Worm (Caenorhabditis elegans): Measurements from ENCODE around the gene mel-32.

Gene mel-32

DNA sequence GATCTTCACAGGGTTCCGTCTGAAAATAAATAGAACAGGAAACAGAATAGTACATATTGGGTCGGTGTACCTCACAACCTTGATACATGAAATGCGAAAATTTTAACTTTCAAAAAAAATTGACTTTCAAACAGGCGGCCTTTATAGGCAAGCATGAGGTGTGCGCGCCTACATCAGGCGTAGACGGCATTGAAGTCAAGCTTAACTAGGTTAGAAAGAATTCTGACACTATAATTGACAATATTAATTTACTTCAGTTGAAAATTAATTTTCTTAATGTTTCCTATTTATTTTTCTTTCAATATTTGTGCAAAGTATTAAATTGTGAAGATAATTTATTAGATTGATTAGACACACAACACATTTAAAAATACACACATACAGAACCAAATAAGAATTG lies 30.9 kb downstream of the mel-32 start, which contains the start of gene C05D11.5:
TSS of gene C05D11.5 (minus strand) at position 101 of the 400 bp plus-strand sequence.
- TF ChIP-seq ztf-11 (tag; optimal IDR thresholded peaks at IDR 0.05): no peak
- TF ChIP-seq unc-130 (tag; optimal IDR thresholded peaks at IDR 0.05): no peak
- TF ChIP-seq fos-1 (tag; optimal IDR thresholded peaks at IDR 0.05): no peak
- TF ChIP-seq dpl-1 (GFP tag; optimal IDR thresholded peaks at IDR 0.05): no peak
- no peak for TF ChIP-seq alr-1 (tag; optimal IDR thresholded peaks at IDR 0.05; ENCODE audit: borderline replicate concordance)
- TF ChIP-seq tlp-1 (tag; optimal IDR thresholded peaks at IDR 0.05): no peak
- TF ChIP-seq zag-1 (tag; optimal IDR thresholded peaks at IDR 0.05): no peak
- TF ChIP-seq unc-86 (tag; optimal IDR thresholded peaks at IDR 0.05): no peak

DNA sequence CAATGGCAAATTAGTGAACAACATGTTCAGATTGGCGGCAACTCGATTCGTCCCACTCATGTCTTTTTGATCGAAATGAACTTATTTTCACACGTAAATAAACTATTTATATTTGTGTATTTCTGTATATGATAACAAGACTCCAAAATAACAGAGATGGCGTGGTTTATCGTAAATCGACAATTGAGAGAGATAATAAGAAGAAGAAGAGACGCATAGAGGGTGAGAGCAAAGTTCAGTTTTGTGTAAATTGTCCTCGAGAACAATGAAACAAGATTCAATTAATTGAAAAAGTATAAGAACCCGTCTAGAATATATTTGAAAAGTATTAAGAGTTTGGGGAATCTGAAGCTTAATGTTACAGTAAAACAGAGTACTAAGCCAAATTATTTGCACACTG lies 31.4 kb downstream of the mel-32 start:
- TF ChIP-seq sptf-1 (tag; optimal IDR thresholded peaks at IDR 0.05) (no peak), nhr-85 (tag) (peak; percentile 61), ceh-8 (GFP tag; optimal IDR thresholded peaks at IDR 0.05) (no peak), snu-23 (GFP tag; optimal IDR thresholded peaks at IDR 0.05) (peak; percentile 11), elt-3 (tag; optimal IDR thresholded peaks at IDR 0.05) (peak in 1 of 6 experiments; percentile 32), sup-37 (GFP tag; optimal IDR thresholded peaks at IDR 0.05) (no peak), C04F5.9 (tag; optimal IDR thresholded peaks at IDR 0.05) (no peak), nhr-71 (tag; optimal IDR thresholded peaks at IDR 0.05) (peak; percentile 35), elt-2 (tag; optimal IDR thresholded peaks at IDR 0.05) (peak; percentile 25), skn-1 (tag; optimal IDR thresholded peaks at IDR 0.05) (no peak), lsy-2 (tag; optimal IDR thresholded peaks at IDR 0.05) (peak in 1 of 2 experiments; percentile 51), blmp-1 (tag; optimal IDR thresholded peaks at IDR 0.05) (peak; percentile 33), ztf-11 (tag; optimal IDR thresholded peaks at IDR 0.05) (no peak), nhr-19 (GFP tag; conservative IDR thresholded peaks at IDR 0.05) (no peak), lin-35 (GFP tag; optimal IDR thresholded peaks at IDR 0.05) (peak in 1 of 2 experiments; percentile 29), unc-130 (tag; optimal IDR thresholded peaks at IDR 0.05) (no peak), C16A3.4 (tag; optimal IDR thresholded peaks at IDR 0.05) (peak; percentile 13)

DNA sequence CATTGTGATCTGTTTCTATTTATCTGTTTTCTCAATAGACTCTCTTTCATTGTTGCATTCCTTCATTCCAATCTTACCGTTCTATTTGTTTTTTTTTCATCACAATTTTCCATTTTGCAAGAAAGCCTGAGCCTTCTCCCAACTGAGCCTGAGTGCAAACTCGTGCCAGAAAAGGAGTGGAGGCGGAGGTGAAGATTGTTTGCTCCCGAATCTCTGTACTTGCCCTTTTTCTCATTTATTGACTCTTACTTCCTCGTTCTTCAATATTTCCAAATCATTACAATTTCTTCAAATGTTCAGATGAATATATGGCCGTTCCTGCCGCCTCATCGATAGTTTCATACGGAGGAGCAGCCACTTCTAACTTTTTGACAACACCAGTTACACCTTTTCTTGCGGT lies 36.0 kb downstream of the mel-32 start, which contains the start of gene let-756:
TSS of gene let-756 (plus strand) at position 301 of the 400 bp plus-strand sequence.
- TF ChIP-seq zip-4 (GFP tag; optimal IDR thresholded peaks at IDR 0.05): no peak
- TF ChIP-seq pqm-1 (tag; optimal IDR thresholded peaks at IDR 0.05): no peak
- TF ChIP-seq ceh-88 (GFP tag; IDR thresholded peaks at IDR 0.05): no peak
- no peak for TF ChIP-seq lsy-2 (tag; optimal IDR thresholded peaks at IDR 0.05)
- TF ChIP-seq F16B12.6 (tag; optimal IDR thresholded peaks at IDR 0.05): no peak
- TF ChIP-seq nhr-84 (tag; optimal IDR thresholded peaks at IDR 0.05): no peak
- TF ChIP-seq sox-4 (tag; optimal IDR thresholded peaks at IDR 0.05): no peak
- TF ChIP-seq lin-14 (GFP tag; optimal IDR thresholded peaks at IDR 0.05): no peak
- TF ChIP-seq ceh-82 (tag; optimal IDR thresholded peaks at IDR 0.05): no peak
- no peak for TF ChIP-seq pax-3 (tag; optimal IDR thresholded peaks at IDR 0.05)
- TF ChIP-seq fkh-8 (tag; optimal IDR thresholded peaks at IDR 0.05): no peak
- no peak for TF ChIP-seq unc-130 (tag; optimal IDR thresholded peaks at IDR 0.05)

DNA sequence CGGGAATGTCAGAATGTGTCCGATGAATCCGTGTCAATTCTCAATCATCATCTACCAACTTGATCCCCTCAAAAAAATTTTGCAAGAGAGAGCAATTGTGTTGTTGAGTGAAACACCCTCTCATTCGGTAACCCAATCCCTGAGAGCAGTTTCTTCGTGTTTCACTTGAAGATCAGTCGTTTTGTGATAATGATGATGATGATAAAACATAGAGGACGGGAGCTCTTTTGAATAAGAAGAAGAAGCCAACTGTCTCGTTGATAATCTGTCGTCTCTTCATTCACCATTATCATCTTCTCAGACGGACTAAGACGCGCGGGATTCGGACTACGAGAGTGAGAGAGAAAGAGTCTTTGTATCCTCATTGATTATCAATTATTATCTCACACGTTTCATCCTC lies 37.7 kb downstream of the mel-32 start:
- TF ChIP-seq lir-3 (tag; optimal IDR thresholded peaks at IDR 0.05; ENCODE audit: poor library complexity) (peak; percentile 4), ama-1 (optimal IDR thresholded peaks at IDR 0.05) (no peak), nhr-19 (GFP tag; conservative IDR thresholded peaks at IDR 0.05) (peak; percentile 39), fkh-10 (GFP tag; optimal IDR thresholded peaks at IDR 0.05) (no peak), rnt-1 (tag; optimal IDR thresholded peaks at IDR 0.05) (peak; percentile 65), nhr-20 (tag; optimal IDR thresholded peaks at IDR 0.05) (peak; percentile 30), lsy-2 (tag; optimal IDR thresholded peaks at IDR 0.05) (peak; percentile 43 to 57), efl-3 (GFP tag; optimal IDR thresholded peaks at IDR 0.05) (no peak), lin-13 (GFP tag; optimal IDR thresholded peaks at IDR 0.05) (no peak), nhr-76 (tag; optimal IDR thresholded peaks at IDR 0.05) (no peak), zip-4 (GFP tag; optimal IDR thresholded peaks at IDR 0.05) (no peak), C16A3.4 (tag; optimal IDR thresholded peaks at IDR 0.05) (peak; percentile 4), nhr-90 (tag; optimal IDR thresholded peaks at IDR 0.05; ENCODE audit: poor library complexity) (no peak), hlh-17 (GFP tag; optimal IDR thresholded peaks at IDR 0.05; ENCODE audit: borderline replicate concordance) (no peak), unc-130 (tag; optimal IDR thresholded peaks at IDR 0.05) (no peak), ztf-11 (tag; optimal IDR thresholded peaks at IDR 0.05) (no peak), ceh-8 (GFP tag; optimal IDR thresholded peaks at IDR 0.05) (no peak), unc-62 (GFP tag; optimal IDR thresholded peaks at IDR 0.05) (no peak), nhr-28 (tag; optimal IDR thresholded peaks at IDR 0.05) (no peak), ces-1 (GFP tag; optimal IDR thresholded peaks at IDR 0.05) (no peak), sup-37 (GFP tag; optimal IDR thresholded peaks at IDR 0.05) (no peak), mdl-1 (tag; optimal IDR thresholded peaks at IDR 0.05) (no peak)

Data from whole organism, L1 larva.